Worm (Caenorhabditis elegans) whole organism, L2 larva: ENCODE data around the gene lido-4.

Experiments
- F13H6.1 ChIP-seq: sonication (generic microtip); optimal IDR thresholded peaks from 2 replicates; lab custom pipeline; 2016; ENCODE audit warnings: missing genetic modification characterization, missing compliant biosample characterization
- R02D3.7 ChIP-seq: fragments of 150-350 bp; optimal IDR thresholded peaks from 2 replicates; lab custom pipeline; 2014; ENCODE audit warnings: missing biosample characterization, missing genetic modification characterization
- ZK546.5 ChIP-seq: sonication (generic microtip); optimal IDR thresholded peaks from 2 replicates; lab custom pipeline; 2017; ENCODE audit warnings: missing biosample characterization, missing genetic modification characterization
- alr-1 ChIP-seq: fragments of 150-350 bp; optimal IDR thresholded peaks from 2 replicates; lab custom pipeline; 2014; ENCODE audit warnings: missing biosample characterization, missing genetic modification characterization
- aly-2 ChIP-seq: fragments of 150-350 bp; optimal IDR thresholded peaks from 2 replicates; lab custom pipeline; 2014; ENCODE audit warnings: missing biosample characterization, missing genetic modification characterization
- ama-1 ChIP-seq: fragments of 150-350 bp; optimal IDR thresholded peaks from 2 replicates; lab custom pipeline; 2018; ENCODE audit warnings: inconsistent platforms
- blmp-1 ChIP-seq: sonication (generic microtip); optimal IDR thresholded peaks from 2 replicates; lab custom pipeline; 2017; ENCODE audit warnings: missing genetic modification characterization, mild to moderate bottlenecking, missing compliant biosample characterization, antibody characterized with exemption, moderate library complexity; ENCODE audit not compliant: insufficient read depth
- ceh-16 ChIP-seq: fragments of 150-350 bp; optimal IDR thresholded peaks from 2 replicates; lab custom pipeline; 2014; ENCODE audit warnings: missing biosample characterization, missing genetic modification characterization
- crh-2 ChIP-seq: sonication (generic microtip); optimal IDR thresholded peaks from 2 replicates; lab custom pipeline; 2017; ENCODE audit warnings: missing biosample characterization, missing genetic modification characterization
- elt-1 ChIP-seq: fragments of 150-350 bp; optimal IDR thresholded peaks from 2 replicates; lab custom pipeline; 2014; ENCODE audit warnings: missing biosample characterization, missing genetic modification characterization
- elt-3 ChIP-seq: sonication (generic microtip); optimal IDR thresholded peaks from 2 replicates; lab custom pipeline; 2017; ENCODE audit warnings: missing biosample characterization, missing genetic modification characterization
- fos-1 ChIP-seq: fragments of 150-350 bp; optimal IDR thresholded peaks from 2 replicates; lab custom pipeline; 2014; ENCODE audit warnings: missing biosample characterization, missing genetic modification characterization
- gmeb-1 ChIP-seq: fragments of 150-350 bp; optimal IDR thresholded peaks from 2 replicates; lab custom pipeline; 2014; ENCODE audit warnings: missing biosample characterization, missing genetic modification characterization
- lin-39 ChIP-seq: fragments of 150-350 bp; optimal IDR thresholded peaks from 2 replicates; lab custom pipeline; 2014; ENCODE audit warnings: missing biosample characterization, missing genetic modification reagents, missing genetic modification characterization
- mdl-1 ChIP-seq, 2 experiments: fragments of 150-350 bp in 1 of 2; sonication (generic microtip) in 1 of 2; optimal IDR thresholded peaks; 2 replicates each; lab custom pipeline; 2017; ENCODE audit warnings: missing biosample characterization in 2 of 2, missing genetic modification characterization in 2 of 2
- nhr-129 ChIP-seq: fragments of 150-350 bp; optimal IDR thresholded peaks from 2 replicates; lab custom pipeline; 2014; ENCODE audit warnings: missing biosample characterization, missing genetic modification characterization
- nhr-21 ChIP-seq: fragments of 150-350 bp; optimal IDR thresholded peaks from 2 replicates; lab custom pipeline; 2014; ENCODE audit warnings: missing biosample characterization, missing genetic modification characterization
- nhr-237 ChIP-seq: fragments of 150-350 bp; optimal IDR thresholded peaks from 2 replicates; lab custom pipeline; 2014; ENCODE audit warnings: missing biosample characterization, missing genetic modification characterization
- nhr-25 ChIP-seq: fragments of 150-350 bp; sonication (generic microtip); optimal IDR thresholded peaks from 3 replicates; lab custom pipeline; 2014; ENCODE audit warnings: missing biosample characterization, missing genetic modification characterization
- nhr-6 ChIP-seq: fragments of 150-350 bp; optimal IDR thresholded peaks from 2 replicates; lab custom pipeline; 2014; ENCODE audit warnings: missing biosample characterization, missing genetic modification characterization
- peb-1 ChIP-seq: fragments of 150-350 bp; optimal IDR thresholded peaks from 2 replicates; lab custom pipeline; 2014; ENCODE audit warnings: missing biosample characterization, missing genetic modification characterization
- skn-1 ChIP-seq: sonication (generic microtip); optimal IDR thresholded peaks from 2 replicates; lab custom pipeline; 2017; ENCODE audit warnings: missing biosample characterization, missing genetic modification characterization
- sma-3 ChIP-seq: sonication (generic microtip); optimal IDR thresholded peaks from 2 replicates; lab custom pipeline; 2016; ENCODE audit warnings: missing genetic modification reagents, missing genetic modification characterization, missing compliant biosample characterization
- sma-9 ChIP-seq, 2 experiments: fragments of 150-350 bp in 1 of 2; sonication (generic microtip) in 1 of 2; optimal IDR thresholded peaks; 2 replicates each; lab custom pipeline; 2014 to 2016; ENCODE audit warnings: missing genetic modification characterization in 2 of 2, mild to moderate bottlenecking in 1 of 2, missing biosample characterization in 1 of 2, missing compliant biosample characterization in 1 of 2, missing genetic modification reagents in 1 of 2, moderate library complexity in 1 of 2
- snpc-4 ChIP-seq: fragments of 150-350 bp; optimal IDR thresholded peaks from 2 replicates; lab custom pipeline; 2014; ENCODE audit warnings: missing biosample characterization, missing genetic modification characterization
- unc-39 ChIP-seq: fragments of 150-350 bp; optimal IDR thresholded peaks from 2 replicates; lab custom pipeline; 2014; ENCODE audit warnings: missing biosample characterization, missing genetic modification characterization
- unc-55 ChIP-seq: fragments of 150-350 bp; sonication (generic microtip); optimal IDR thresholded peaks from 3 replicates; lab custom pipeline; 2014; ENCODE audit warnings: missing biosample characterization, missing genetic modification reagents, missing genetic modification characterization
- unc-62 ChIP-seq: fragments of 150-350 bp; optimal IDR thresholded peaks from 2 replicates; lab custom pipeline; 2014; ENCODE audit warnings: missing biosample characterization, missing genetic modification reagents, missing genetic modification characterization
- zag-1 ChIP-seq: fragments of 150-350 bp; optimal IDR thresholded peaks from 2 replicates; lab custom pipeline; 2014; ENCODE audit warnings: missing biosample characterization, missing genetic modification characterization
- ztf-1 ChIP-seq: fragments of 200-800 bp; sonication (Bioruptor generic); conservative IDR thresholded peaks from 2 replicates; pipeline ENCODE4 v1.3.6; 2022; ENCODE audit warnings: missing genetic modification characterization, missing compliant biosample characterization
- ztf-11 ChIP-seq: sonication (generic microtip); optimal IDR thresholded peaks from 2 replicates; lab custom pipeline; 2017; ENCODE audit warnings: missing biosample characterization, missing genetic modification characterization

Gene lido-4

DNA sequence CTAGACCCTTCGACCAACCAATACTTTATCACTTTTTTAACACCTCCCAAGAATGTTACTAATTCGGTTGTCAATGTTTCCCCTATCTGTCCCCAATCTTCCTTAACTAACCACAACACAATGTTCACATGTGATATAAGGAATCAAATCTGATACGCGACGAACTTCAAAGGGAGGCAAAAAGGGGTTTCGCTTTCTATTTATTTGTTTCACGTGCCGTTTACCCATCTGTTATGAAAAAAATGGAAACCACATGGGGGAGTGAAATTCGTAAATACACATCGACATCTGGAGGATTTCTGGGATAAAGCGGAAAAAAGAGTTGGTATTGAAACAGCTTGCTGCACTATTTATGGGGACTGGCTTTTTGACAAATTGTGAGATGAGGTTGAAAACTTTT, 45.4 kb downstream of the lido-4 start:
- TF ChIP-seq lin-39 (tag; lab: Kevin White, UChicago): no peak
- TF ChIP-seq elt-1: no peak
- no peak for TF ChIP-seq ztf-11
- no peak for TF ChIP-seq elt-3
- peak; percentile 6 for TF ChIP-seq ama-1
- TF ChIP-seq snpc-4 (tag; lab: Kevin White, UChicago): no peak
- TF ChIP-seq peb-1: no peak
- peak; percentile 54 for TF ChIP-seq nhr-129 (tag; lab: Kevin White, UChicago)
- no peak for TF ChIP-seq mdl-1 (tag; optimal IDR thresholded peaks at IDR 0.05; lab: Kevin White, UChicago)
- peak; percentile 57 for TF ChIP-seq sma-9 (GFP tag; optimal IDR thresholded peaks at IDR 0.05; lab: Kevin White, UChicago)
- TF ChIP-seq sma-9 (tag; optimal IDR thresholded peaks at IDR 0.05; lab: Kevin White, UChicago): no peak
- peak; percentile 3 for TF ChIP-seq crh-2 (tag; lab: Kevin White, UChicago)
- TF ChIP-seq blmp-1 (tag; lab: Kevin White, UChicago): peak; percentile 71
- TF ChIP-seq sma-3: peak; percentile 8
- TF ChIP-seq nhr-21 (tag; lab: Kevin White, UChicago): peak; percentile 22
- TF ChIP-seq skn-1 (tag; lab: Kevin White, UChicago): no peak

DNA sequence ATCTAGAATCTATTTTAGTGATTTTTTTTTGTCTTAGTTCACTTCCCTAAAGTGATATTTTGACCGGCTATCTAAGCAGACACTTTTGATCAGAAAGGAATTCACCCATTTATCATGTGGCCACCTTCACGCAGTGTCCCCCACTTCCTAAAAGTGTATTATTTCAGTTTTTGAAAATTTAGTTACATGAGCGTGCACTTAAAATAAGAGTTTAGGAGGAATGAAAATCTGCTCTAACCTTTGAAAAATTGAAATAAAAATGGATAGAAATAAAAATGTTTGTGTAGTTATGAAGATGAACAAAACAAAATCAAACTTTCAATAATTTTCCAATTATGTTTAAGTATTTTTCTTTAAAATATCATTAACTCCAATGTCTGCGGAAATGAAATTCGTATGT, 47.8 kb downstream of the lido-4 start:
- TF ChIP-seq R02D3.7 (tag; lab: Kevin White, UChicago) (no peak), ZK546.5 (tag; lab: Kevin White, UChicago) (no peak), unc-39 (no peak), gmeb-1 (tag; lab: Kevin White, UChicago) (no peak), mdl-1 (tag; optimal IDR thresholded peaks at IDR 0.05; lab: Kevin White, UChicago) (no peak), zag-1 (tag; lab: Kevin White, UChicago) (no peak), sma-3 (no peak), lin-39 (tag; lab: Kevin White, UChicago) (no peak), ztf-1 (GFP tag; lab: Robert Waterston, UW) (no peak), nhr-6 (no peak), alr-1 (tag; lab: Kevin White, UChicago) (no peak), unc-62 (no peak), sma-9 (GFP tag; optimal IDR thresholded peaks at IDR 0.05; lab: Kevin White, UChicago) (no peak), sma-9 (tag; optimal IDR thresholded peaks at IDR 0.05; lab: Kevin White, UChicago) (no peak), nhr-237 (tag; lab: Kevin White, UChicago) (no peak), nhr-25 (tag; lab: Kevin White, UChicago) (no peak), crh-2 (tag; lab: Kevin White, UChicago) (no peak), fos-1 (tag; lab: Kevin White, UChicago) (no peak), unc-55 (GFP tag; lab: Kevin White, UChicago) (no peak), ceh-16 (tag; lab: Kevin White, UChicago) (no peak)

DNA sequence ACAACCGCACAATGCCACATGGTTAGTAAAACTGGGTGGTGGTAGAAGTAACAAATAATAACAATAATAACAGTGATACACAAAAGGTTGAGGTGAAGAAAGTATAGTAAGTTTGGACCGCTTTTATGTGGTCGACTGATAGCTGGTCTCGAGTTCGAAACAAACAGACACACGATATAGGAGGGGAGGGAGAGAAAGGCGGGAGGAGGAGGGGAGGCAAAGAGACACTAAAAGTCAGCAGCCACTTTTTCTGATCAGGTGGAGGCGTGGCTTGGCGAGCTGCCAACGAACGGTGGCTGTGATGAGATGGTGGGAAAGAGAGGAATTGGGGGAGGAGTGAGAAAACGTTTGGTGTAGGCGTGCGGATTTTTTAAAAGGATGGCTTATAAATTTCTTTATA, 49.2 kb downstream of the lido-4 start:
- peak; percentile 14 for TF ChIP-seq blmp-1 (tag; lab: Kevin White, UChicago)
- TF ChIP-seq ama-1: peak; percentile 79
- TF ChIP-seq sma-9 (GFP tag; optimal IDR thresholded peaks at IDR 0.05; lab: Kevin White, UChicago): peak; percentile 33
- TF ChIP-seq sma-9 (tag; optimal IDR thresholded peaks at IDR 0.05; lab: Kevin White, UChicago): no peak
- TF ChIP-seq aly-2 (tag; lab: Kevin White, UChicago): no peak
- no peak for TF ChIP-seq F13H6.1 (tag; lab: Kevin White, UChicago)
- peak; percentile 59 for TF ChIP-seq nhr-129 (tag; lab: Kevin White, UChicago)
